Worm (Caenorhabditis elegans) whole organism, midembryonic: ENCODE measurements around the gene nac-3.
A peak's percentile ranks its signal among the peaks of the same experiment; 100 is the strongest.

Experiments
- T22C8.4 ChIP-seq: fragments of 200-800 bp; sonication (Bioruptor generic); IDR thresholded peaks from 2 replicates; pipeline ENCODE4 v1.3.6; 2022; ENCODE audit warnings: missing genetic modification characterization, missing compliant biosample characterization
- cog-1 ChIP-seq: sonication (generic microtip); optimal IDR thresholded peaks from 2 replicates; lab custom pipeline; 2016; ENCODE audit warnings: missing genetic modification characterization, missing compliant biosample characterization
- flt-1 ChIP-seq: fragments of 200-800 bp; sonication (Bioruptor generic); IDR thresholded peaks from 2 replicates; pipeline ENCODE4 v1.3.6; 2022; ENCODE audit warnings: missing genetic modification characterization, missing compliant biosample characterization
- klf-2 ChIP-seq: fragments of 200-800 bp; sonication (Bioruptor generic); conservative IDR thresholded peaks from 2 replicates; pipeline ENCODE4 v1.3.6; 2022; ENCODE audit warnings: missing genetic modification reagents, missing genetic modification characterization, missing compliant biosample characterization
- med-1 ChIP-seq: sonication (generic microtip); optimal IDR thresholded peaks from 2 replicates; lab custom pipeline; 2017; ENCODE audit warnings: missing genetic modification characterization, mild to moderate bottlenecking, missing compliant biosample characterization, antibody characterized with exemption, missing genetic modification reagents; ENCODE audit not compliant: insufficient read depth
- ref-1 ChIP-seq: fragments of 200-800 bp; sonication (Bioruptor generic); conservative IDR thresholded peaks from 2 replicates; pipeline ENCODE4 v1.3.6; 2022; ENCODE audit warnings: missing genetic modification reagents, missing genetic modification characterization, missing compliant biosample characterization
- tab-1 ChIP-seq: fragments of 200-800 bp; sonication (Bioruptor generic); IDR thresholded peaks from 2 replicates; pipeline ENCODE4 v1.3.6; 2022; ENCODE audit warnings: missing genetic modification characterization, missing compliant biosample characterization
- ztf-23 ChIP-seq: fragments of 200-800 bp; sonication (Bioruptor generic); IDR thresholded peaks from 2 replicates; pipeline ENCODE4 v1.3.6; 2022; ENCODE audit warnings: missing genetic modification reagents, missing genetic modification characterization, missing compliant biosample characterization
- ztf-29 ChIP-seq: fragments of 200-800 bp; sonication (Bioruptor generic); IDR thresholded peaks from 2 replicates; pipeline ENCODE4 v1.3.6; 2022; ENCODE audit warnings: missing genetic modification reagents, missing genetic modification characterization, missing compliant biosample characterization

nac-3 gene

DNA sequence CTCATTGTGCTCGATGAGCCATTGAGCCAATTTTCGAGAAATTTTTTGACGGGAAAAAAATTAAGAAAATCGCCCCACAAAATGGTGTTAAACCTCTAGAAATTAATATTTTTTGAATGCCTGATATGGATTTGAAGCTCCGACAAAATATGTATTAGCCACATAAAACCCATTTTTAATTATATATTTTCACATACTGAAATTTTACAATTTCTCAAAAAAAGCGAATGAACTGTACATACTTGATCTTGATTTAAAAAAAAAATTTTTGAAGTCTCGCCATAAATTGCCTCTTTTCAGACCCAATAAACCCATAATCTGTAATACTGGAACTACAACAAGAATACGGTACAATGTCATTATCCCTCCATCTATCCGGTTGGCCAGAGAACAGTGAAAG, at the start of gene nac-3:
Gene nac-3 (plus strand): TSS at position 301 of the 400 bp plus-strand sequence.
- TF ChIP-seq tab-1 (GFP tag; lab: Robert Waterston, UW) = no peak

DNA sequence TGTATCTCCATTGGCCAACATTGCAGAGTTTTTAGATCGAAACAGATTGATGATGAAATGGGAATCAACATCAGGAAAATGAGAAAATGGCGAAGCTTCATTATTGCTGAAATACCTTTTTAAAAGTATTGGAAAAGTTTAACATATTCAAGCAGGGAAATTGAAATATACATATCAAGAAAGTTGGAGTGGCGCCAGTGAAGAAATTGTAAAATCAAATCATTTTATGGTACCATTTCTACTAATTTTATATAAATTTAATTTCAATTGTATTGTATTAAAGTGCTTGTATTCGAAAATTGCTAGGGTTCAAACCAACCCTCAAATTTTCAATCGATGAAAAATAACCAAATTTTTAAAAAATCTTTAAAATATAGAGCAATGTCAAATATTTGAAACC, 46.2 kb upstream of the nac-3 start, which contains the start of gene srt-55:
Gene srt-55 (minus strand): TSS at position 101 of the 400 bp plus-strand sequence.
- TF ChIP-seq ztf-23 (no peak), tab-1 (GFP tag; lab: Robert Waterston, UW) (no peak), ref-1 (no peak), med-1 (GFP tag; lab: Kevin White, UChicago) (no peak)

ce11 chrIII:10108995-10109394, 43.6 kb upstream of the nac-3 start, which contains the start of gene T16H12.9:
Gene T16H12.9 (plus strand): TSS chrIII:10109295.
- no peak for TF ChIP-seq cog-1 (tag; lab: Kevin White, UChicago)

- TF ChIP-seq ztf-29 (GFP tag; lab: Robert Waterston, UW) (no peak), klf-2 (no peak), ref-1 (no peak), flt-1 (no peak), T22C8.4 (GFP tag; lab: Robert Waterston, UW) (no peak), med-1 (GFP tag; lab: Kevin White, UChicago) (no peak), ztf-23 (no peak), cog-1 (tag; lab: Kevin White, UChicago) (no peak), tab-1 (GFP tag; lab: Robert Waterston, UW) (no peak)
Measured at ce11 chrIII:10112958-10113357, 39.6 kb upstream of the nac-3 start, which contains the start of gene vps-29. Gene vps-29 (minus strand): TSS chrIII:10113058.

DNA sequence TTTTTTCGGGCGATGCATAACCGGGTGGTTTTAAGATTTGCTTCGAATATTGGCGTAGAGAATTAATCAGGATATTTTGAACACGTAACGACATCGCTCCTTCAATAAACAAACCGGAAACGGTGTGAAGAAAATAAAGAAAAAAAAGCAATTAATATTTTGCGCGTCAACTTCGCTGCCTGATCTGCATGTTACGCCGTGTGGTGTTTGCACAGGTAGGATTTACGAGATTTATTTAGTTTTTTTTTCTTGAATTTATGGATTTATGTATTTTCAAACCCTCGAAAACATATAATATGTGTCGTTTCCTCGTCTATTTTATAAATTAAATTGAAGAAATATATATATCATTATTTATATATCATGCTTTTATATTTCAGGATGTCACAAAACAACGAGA, 37.9 kb upstream of the nac-3 start, which contains the start of the genes ZK1128.1 and mett-10:
Gene ZK1128.1 (minus strand): TSS at position 99 of the 400 bp plus-strand sequence.
Gene mett-10 (plus strand): TSS at position 375 of the 400 bp plus-strand sequence.
- no peak for TF ChIP-seq flt-1
- no peak for TF ChIP-seq cog-1 (tag; lab: Kevin White, UChicago)
- TF ChIP-seq med-1 (GFP tag; lab: Kevin White, UChicago) = no peak
- no peak for TF ChIP-seq T22C8.4 (GFP tag; lab: Robert Waterston, UW)

ce11 chrIII:10118818-10119217, 33.8 kb upstream of the nac-3 start, which contains the start of gene ZK1128.3:
Gene ZK1128.3 (minus strand): TSS chrIII:10118918.
- TF ChIP-seq flt-1 = no peak
- no peak for TF ChIP-seq klf-2
- TF ChIP-seq ztf-23 = no peak
- TF ChIP-seq T22C8.4 (GFP tag; lab: Robert Waterston, UW) = no peak
- TF ChIP-seq ztf-29 (GFP tag; lab: Robert Waterston, UW) = no peak
- TF ChIP-seq med-1 (GFP tag; lab: Kevin White, UChicago) = no peak
- TF ChIP-seq cog-1 (tag; lab: Kevin White, UChicago) = no peak
- no peak for TF ChIP-seq tab-1 (GFP tag; lab: Robert Waterston, UW)
- no peak for TF ChIP-seq ref-1

DNA sequence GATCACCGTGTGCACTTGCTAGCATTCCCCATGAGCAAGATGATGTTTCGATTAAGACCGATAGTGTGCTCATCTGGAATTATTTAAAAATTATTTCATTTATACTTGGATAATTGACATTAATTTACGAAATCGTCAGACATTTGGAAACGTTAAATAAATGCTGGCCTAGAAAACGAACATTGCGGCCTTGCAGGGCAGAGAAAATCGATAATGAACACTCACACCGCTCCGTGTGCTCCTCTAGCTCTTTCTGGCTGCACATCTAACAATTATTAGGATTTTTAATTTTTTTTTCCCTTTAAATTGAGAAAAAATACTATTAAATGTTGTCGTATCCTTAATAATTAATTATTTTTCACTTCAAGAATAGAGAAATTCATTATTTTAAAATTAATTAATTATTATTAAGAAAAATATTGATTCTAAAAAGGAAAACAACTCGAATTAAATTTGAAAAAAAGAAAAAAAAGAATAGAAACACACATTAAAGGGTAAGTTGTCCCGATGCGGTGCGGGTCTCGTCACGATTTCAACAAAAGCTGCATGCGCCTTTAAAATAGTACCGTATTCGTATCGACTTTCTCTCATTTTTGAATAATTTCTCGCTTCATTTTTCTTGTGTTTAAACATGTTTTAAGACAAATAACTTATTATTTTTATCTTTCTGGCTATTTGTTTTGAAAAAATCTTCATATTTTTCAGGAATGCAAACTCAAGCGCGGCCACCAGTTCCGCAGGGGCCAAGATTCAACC, 32.3 kb upstream of the nac-3 start, which contains the start of the genes gtf-2H3 and ham-3:
Gene gtf-2H3 (minus strand): TSS at position 73 of the 756 bp plus-strand sequence.
Gene ham-3 (plus strand): TSS at position 706 of the 756 bp plus-strand sequence.
- TF ChIP-seq ref-1 (no peak), T22C8.4 (GFP tag; lab: Robert Waterston, UW) (peak; percentile 89)

ce11 chrIII:10123586-10124233, 28.9 kb upstream of the nac-3 start, which contains the start of gene ttll-4:
Gene ttll-4 (plus strand): TSS chrIII:10124183.
- TF ChIP-seq klf-2 (peak; percentile 85), ztf-29 (GFP tag; lab: Robert Waterston, UW) (0 out of 2 replicates have a peak, but pooled peaks have one; percentile 27), T22C8.4 (GFP tag; lab: Robert Waterston, UW) (peak; percentile 56; the same call in 1 of the 2 replicates), flt-1 (peak; percentile 89), ref-1 (no peak), cog-1 (tag; lab: Kevin White, UChicago) (peak; percentile 42), tab-1 (GFP tag; lab: Robert Waterston, UW) (peak; percentile 58; the same call in 1 of the 2 replicates), med-1 (GFP tag; lab: Kevin White, UChicago) (no peak), ztf-23 (peak; percentile 86)

ce11 chrIII:10126375-10126774, 26.2 kb upstream of the nac-3 start:
- TF ChIP-seq klf-2 (no peak), ztf-23 (no peak), ref-1 (no peak), cog-1 (tag; lab: Kevin White, UChicago) (no peak), med-1 (GFP tag; lab: Kevin White, UChicago) (no peak), flt-1 (no peak), T22C8.4 (GFP tag; lab: Robert Waterston, UW) (no peak), ztf-29 (GFP tag; lab: Robert Waterston, UW) (no peak), tab-1 (GFP tag; lab: Robert Waterston, UW) (no peak)
